Fruit fly (Drosophila melanogaster) whole organism, embryonic: ENCODE data around the gene CG33941.

Experiments
- Ada2b ChIP-seq: fragments of 200-800 bp; sonication (Bioruptor generic); IDR thresholded peaks from 2 replicates; pipeline ENCODE4 v1.3.6; 2022; ENCODE audit warnings: missing biosample characterization, missing genetic modification characterization
- Asciz ChIP-seq: fragments of 200-800 bp; sonication (Bioruptor generic); optimal IDR thresholded peaks from 2 replicates; lab custom pipeline; 2017; ENCODE audit warnings: missing biosample characterization, mild to moderate bottlenecking, missing genetic modification characterization, missing genetic modification reagents
- CG10431 ChIP-seq: fragments of 200-800 bp; sonication (Bioruptor generic); optimal IDR thresholded peaks from 3 replicates; lab custom pipeline; 2018; ENCODE audit warnings: missing biosample characterization, mild to moderate bottlenecking, missing genetic modification characterization
- CG11085 ChIP-seq: fragments of 200-800 bp; sonication (Bioruptor generic); IDR thresholded peaks from 2 replicates; pipeline ENCODE4 v1.3.6; 2022; ENCODE audit warnings: missing biosample characterization, missing genetic modification characterization
- CG11695 ChIP-seq: fragments of 200-800 bp; sonication (Bioruptor generic); IDR thresholded peaks from 3 replicates; pipeline ENCODE4 v1.3.6; 2022; ENCODE audit warnings: missing biosample characterization, missing genetic modification characterization
- CG12659 ChIP-seq: fragments of 200-800 bp; sonication (Bioruptor generic); optimal IDR thresholded peaks from 3 replicates; lab custom pipeline; 2017; ENCODE audit warnings: mild to moderate bottlenecking, missing biosample characterization, missing genetic modification reagents, missing genetic modification characterization
- CG14050 ChIP-seq: fragments of 200-800 bp; sonication (Bioruptor generic); IDR thresholded peaks from 3 replicates; pipeline ENCODE4 v1.3.6; 2022; ENCODE audit warnings: missing biosample characterization, missing genetic modification characterization
- CG14667 ChIP-seq: fragments of 200-800 bp; sonication (Bioruptor generic); IDR thresholded peaks from 2 replicates; pipeline ENCODE4 v1.3.6; 2022; ENCODE audit warnings: missing biosample characterization, missing genetic modification characterization
- CG15479 ChIP-seq: fragments of 200-800 bp; sonication (Bioruptor generic); optimal IDR thresholded peaks from 3 replicates; lab custom pipeline; 2019; ENCODE audit warnings: missing biosample characterization, mild to moderate bottlenecking, missing genetic modification characterization, moderate library complexity
- CG2202 ChIP-seq: fragments of 200-800 bp; sonication (Bioruptor generic); optimal IDR thresholded peaks from 2 replicates; lab custom pipeline; 2018; ENCODE audit warnings: missing biosample characterization, mild to moderate bottlenecking, missing genetic modification characterization
- CG2678 ChIP-seq: fragments of 200-800 bp; sonication (Bioruptor generic); optimal IDR thresholded peaks from 3 replicates; lab custom pipeline; 2019; ENCODE audit warnings: missing biosample characterization, mild to moderate bottlenecking, missing genetic modification characterization, moderate library complexity
- CG31441 ChIP-seq: fragments of 200-800 bp; sonication (Bioruptor generic); IDR thresholded peaks from 2 replicates; pipeline ENCODE4 v1.3.6; 2022; ENCODE audit warnings: missing biosample characterization, missing genetic modification characterization
- CG3847 ChIP-seq: fragments of 200-800 bp; sonication (Bioruptor generic); IDR thresholded peaks from 2 replicates; pipeline ENCODE4 v1.3.6; 2022; ENCODE audit warnings: missing biosample characterization, missing genetic modification characterization
- CG4424 ChIP-seq: fragments of 200-800 bp; sonication (Bioruptor generic); optimal IDR thresholded peaks from 3 replicates; lab custom pipeline; 2016; ENCODE audit warnings: missing biosample characterization, missing genetic modification characterization
- CG6254 ChIP-seq: fragments of 200-800 bp; sonication (Bioruptor generic); optimal IDR thresholded peaks from 3 replicates; lab custom pipeline; 2017; ENCODE audit warnings: mild to moderate bottlenecking, missing biosample characterization, missing genetic modification reagents, missing genetic modification characterization
- CG6272 ChIP-seq: fragments of 200-800 bp; sonication (Bioruptor generic); IDR thresholded peaks from 2 replicates; pipeline ENCODE4 v1.3.6; 2022; ENCODE audit warnings: missing biosample characterization, missing genetic modification characterization
- CG7271 ChIP-seq: fragments of 200-800 bp; sonication (Bioruptor generic); optimal IDR thresholded peaks from 2 replicates; lab custom pipeline; 2018; ENCODE audit warnings: missing biosample characterization, mild to moderate bottlenecking, missing genetic modification characterization, moderate library complexity
- CG8388 ChIP-seq: fragments of 200-800 bp; sonication (Bioruptor generic); optimal IDR thresholded peaks from 2 replicates; lab custom pipeline; 2019; ENCODE audit warnings: missing biosample characterization, mild to moderate bottlenecking, missing genetic modification characterization, moderate library complexity
- CG8478 ChIP-seq: fragments of >200 bp; optimal IDR thresholded peaks from 2 replicates; lab custom pipeline; 2018
- CG8924 ChIP-seq: fragments of 200-800 bp; optimal IDR thresholded peaks from 3 replicates; lab custom pipeline; 2019; ENCODE audit warnings: missing biosample characterization, mild to moderate bottlenecking, missing genetic modification characterization, moderate library complexity
- CG8944 ChIP-seq: fragments of 200-800 bp; sonication (Bioruptor generic); optimal IDR thresholded peaks from 3 replicates; lab custom pipeline; 2016; ENCODE audit warnings: missing biosample characterization, missing genetic modification characterization
- CG9817 ChIP-seq: fragments of 200-800 bp; sonication (Bioruptor generic); optimal IDR thresholded peaks from 2 replicates; lab custom pipeline; 2018; ENCODE audit warnings: missing biosample characterization, mild to moderate bottlenecking, missing genetic modification characterization, moderate library complexity
- D19A ChIP-seq: fragments of 200-800 bp; optimal IDR thresholded peaks from 3 replicates; lab custom pipeline; 2019; ENCODE audit warnings: missing biosample characterization, mild to moderate bottlenecking, missing genetic modification characterization, moderate library complexity
- Dfd ChIP-seq, 2 experiments: fragments of >200 bp; optimal IDR thresholded peaks; 2 replicates each; lab custom pipeline; 2017; ENCODE audit warnings: missing biosample characterization in 2 of 2, missing genetic modification characterization in 2 of 2
- Ets65A ChIP-seq: fragments of 200-800 bp; sonication (Bioruptor generic); peaks from one replicate; lab custom pipeline; 2016; ENCODE audit warnings: missing biosample characterization, missing genetic modification characterization
- Fer1 ChIP-seq: fragments of 200-800 bp; sonication (Bioruptor generic); optimal IDR thresholded peaks from 2 replicates; lab custom pipeline; 2017; ENCODE audit warnings: missing biosample characterization, mild to moderate bottlenecking, missing genetic modification characterization
- HLH4C ChIP-seq: fragments of 200-800 bp; sonication (Bioruptor generic); IDR thresholded peaks from 3 replicates; pipeline ENCODE4 v1.3.6; 2022; ENCODE audit warnings: missing biosample characterization, missing genetic modification characterization; ENCODE audit not compliant: partially characterized antibody
- Hr51 ChIP-seq, 2 experiments: fragments of 200-800 bp; sonication (Bioruptor generic); optimal IDR thresholded peaks; 2 replicates in 1 of 2; 3 replicates in 1 of 2; lab custom pipeline; 2016 to 2018; ENCODE audit warnings: missing biosample characterization in 2 of 2, missing genetic modification characterization in 2 of 2, mild to moderate bottlenecking in 1 of 2, moderate library complexity in 1 of 2
- Mad ChIP-seq: fragments of 200-800 bp; sonication (Bioruptor generic); optimal IDR thresholded peaks from 2 replicates; lab custom pipeline; 2016; ENCODE audit warnings: missing biosample characterization, missing genetic modification characterization
- NK7.1 ChIP-seq: fragments of 200-800 bp; sonication (Bioruptor generic); optimal IDR thresholded peaks from 3 replicates; lab custom pipeline; 2016; ENCODE audit warnings: missing biosample characterization, missing genetic modification characterization
- Sin3A ChIP-seq: fragments of >200 bp; optimal IDR thresholded peaks from 2 replicates; lab custom pipeline; 2018
- abd-A ChIP-seq: fragments of 200-800 bp; sonication (Bioruptor generic); optimal IDR thresholded peaks from 3 replicates; lab custom pipeline; 2019; ENCODE audit warnings: missing biosample characterization, mild to moderate bottlenecking, missing genetic modification characterization, moderate library complexity
- al ChIP-seq: fragments of 200-800 bp; sonication (Bioruptor generic); IDR thresholded peaks from 2 replicates; pipeline ENCODE4 v1.3.6; 2022; ENCODE audit warnings: missing biosample characterization, missing genetic modification characterization
- disco-r ChIP-seq: fragments of 200-800 bp; sonication (Bioruptor generic); optimal IDR thresholded peaks from 2 replicates; lab custom pipeline; 2016; ENCODE audit warnings: missing biosample characterization, missing genetic modification characterization
- dmrt11E ChIP-seq: fragments of 200-800 bp; sonication (Bioruptor generic); optimal IDR thresholded peaks from 3 replicates; lab custom pipeline; 2018; ENCODE audit warnings: missing biosample characterization, mild to moderate bottlenecking, missing genetic modification characterization, moderate library complexity
- gfzf ChIP-seq: fragments of 200-800 bp; sonication (Bioruptor generic); optimal IDR thresholded peaks from 2 replicates; lab custom pipeline; 2016; ENCODE audit warnings: missing biosample characterization, mild to moderate bottlenecking, missing genetic modification characterization, moderate library complexity
- grau ChIP-seq: fragments of 200-800 bp; optimal IDR thresholded peaks from 3 replicates; lab custom pipeline; 2019; ENCODE audit warnings: missing biosample characterization, mild to moderate bottlenecking, missing genetic modification characterization, moderate library complexity
- hbn ChIP-seq: fragments of 200-800 bp; sonication (Bioruptor generic); IDR thresholded peaks from 2 replicates; pipeline ENCODE4 v1.3.6; 2022; ENCODE audit warnings: missing biosample characterization, missing genetic modification characterization; ENCODE audit not compliant: partially characterized antibody
- ind ChIP-seq: fragments of 200-800 bp; sonication (Bioruptor generic); optimal IDR thresholded peaks from 3 replicates; lab custom pipeline; 2016; ENCODE audit warnings: missing biosample characterization, missing genetic modification characterization
- insv ChIP-seq, 2 experiments: fragments of 200-800 bp; sonication (Bioruptor generic); optimal IDR thresholded peaks; 3 replicates each; lab custom pipeline; 2016 to 2018; ENCODE audit warnings: missing biosample characterization in 2 of 2, missing genetic modification characterization in 2 of 2
- inv ChIP-seq: fragments of 200-800 bp; sonication (Bioruptor generic); IDR thresholded peaks from 2 replicates; pipeline ENCODE4 v1.3.6; 2022; ENCODE audit warnings: missing biosample characterization, missing genetic modification characterization; ENCODE audit not compliant: partially characterized antibody
- knrl ChIP-seq: fragments of 200-800 bp; sonication (Bioruptor generic); IDR thresholded peaks from 3 replicates; pipeline ENCODE4 v1.3.6; 2022; ENCODE audit warnings: missing biosample characterization, missing genetic modification characterization; ENCODE audit not compliant: partially characterized antibody
- lab ChIP-seq: fragments of 200-800 bp; sonication (Bioruptor generic); optimal IDR thresholded peaks from 3 replicates; lab custom pipeline; 2017; ENCODE audit warnings: missing biosample characterization, missing genetic modification characterization, mild to moderate bottlenecking, moderate library complexity, missing genetic modification reagents
- pan ChIP-seq, 4 experiments: fragments of >200 bp in 3 of 4; fragments of 200-800 bp in 1 of 4; sonication (Bioruptor generic) in 1 of 4; optimal IDR thresholded peaks in 3 of 4; IDR thresholded peaks in 1 of 4; 2 replicates each; pipeline versions ENCODE4 v1.3.6 to Lab custom; 2017 to 2022; ENCODE audit warnings: missing biosample characterization in 2 of 4, missing genetic modification characterization in 2 of 4, mixed read lengths in 1 of 4
- phol ChIP-seq: fragments of 200-800 bp; sonication (Bioruptor generic); optimal IDR thresholded peaks from 3 replicates; lab custom pipeline; 2018; ENCODE audit warnings: missing biosample characterization, mild to moderate bottlenecking, missing genetic modification characterization, moderate library complexity
- pita ChIP-seq: fragments of 200-800 bp; sonication (Bioruptor generic); optimal IDR thresholded peaks from 2 replicates; lab custom pipeline; 2017; ENCODE audit warnings: missing biosample characterization, mild to moderate bottlenecking, missing genetic modification characterization
- pros ChIP-seq: fragments of 200-800 bp; sonication (Bioruptor generic); optimal IDR thresholded peaks from 3 replicates; lab custom pipeline; 2019; ENCODE audit warnings: missing biosample characterization, mild to moderate bottlenecking, missing genetic modification characterization, moderate library complexity
- pum ChIP-seq: fragments of 200-800 bp; sonication (Bioruptor generic); optimal IDR thresholded peaks from 2 replicates; lab custom pipeline; 2016; ENCODE audit warnings: missing biosample characterization, missing genetic modification characterization
- row ChIP-seq: fragments of 200-800 bp; sonication (Bioruptor generic); IDR thresholded peaks from 3 replicates; pipeline ENCODE4 v1.3.6; 2022; ENCODE audit warnings: missing biosample characterization, missing genetic modification characterization
- scrt ChIP-seq: fragments of 200-800 bp; sonication (Bioruptor generic); optimal IDR thresholded peaks from 2 replicates; lab custom pipeline; 2018; ENCODE audit warnings: missing biosample characterization, mild to moderate bottlenecking, missing genetic modification characterization, moderate library complexity
- sisA ChIP-seq: fragments of 200-800 bp; sonication (Bioruptor generic); IDR thresholded peaks from 2 replicates; pipeline ENCODE4 v1.3.6; 2022; ENCODE audit warnings: missing biosample characterization, missing genetic modification characterization

Gene CG33941

dm6 chr4:486435-486834, 19.1 kb downstream of the CG33941 start (continued):
- TF ChIP-seq Asciz (GFP tag; lab: Kevin White, UChicago) (peak; percentile 39), CG10431 (GFP tag; lab: Kevin White, UChicago) (no peak), hbn (GFP tag; lab: Robert Waterston, UW) (peak; percentile 97), abd-A (tag; lab: Kevin White, UChicago) (peak; percentile 61), pan (optimal IDR thresholded peaks at IDR 0.05; lab: Kevin White, UChicago) (no peak), pan (GFP tag; optimal IDR thresholded peaks at IDR 0.05 in 1 of 2, IDR thresholded peaks at IDR 0.05 in 1 of 2) (no peak), al (GFP tag; lab: Robert Waterston, UW) (peak; percentile 22; the same call in 1 of the 2 replicates), inv (GFP tag; lab: Robert Waterston, UW) (peak; percentile 92), Hr51 (GFP tag; optimal IDR thresholded peaks at IDR 0.05; lab: Kevin White, UChicago) (peak; percentile 40 to 60), CG11695 (GFP tag; lab: Robert Waterston, UW) (0 out of 3 replicates have a peak, but pooled peaks have one; percentile 30), scrt (GFP tag; lab: Kevin White, UChicago) (no peak), gfzf (GFP tag; lab: Kevin White, UChicago) (peak; percentile 57), Fer1 (GFP tag; lab: Kevin White, UChicago) (peak; percentile 27), ind (GFP tag; lab: Kevin White, UChicago) (no peak), Ada2b (GFP tag; lab: Robert Waterston, UW) (no peak), CG14050 (no peak), CG2202 (no peak), CG4424 (GFP tag; lab: Kevin White, UChicago) (peak; percentile 8), CG8478 (no peak), CG2678 (tag; lab: Kevin White, UChicago) (no peak), insv (GFP tag; optimal IDR thresholded peaks at IDR 0.05; lab: Kevin White, UChicago) (peak in 1 of 2 experiments; percentile 78), pita (GFP tag; lab: Kevin White, UChicago) (peak; percentile 92), lab (no peak), CG7271 (no peak), CG11085 (GFP tag; lab: Robert Waterston, UW) (no peak), CG6272 (no peak)

- TF ChIP-seq CG12659, result peak; percentile 5
- no peak for TF ChIP-seq CG31441 (GFP tag; lab: Robert Waterston, UW)
- TF ChIP-seq Sin3A, result no peak
- TF ChIP-seq Ets65A (GFP tag; lab: Kevin White, UChicago), result peak; percentile 49
- peak; percentile 77 for TF ChIP-seq pros (GFP tag; lab: Kevin White, UChicago)
- TF ChIP-seq Dfd (GFP tag; optimal IDR thresholded peaks at IDR 0.05; lab: Kevin White, UChicago), result no peak
- TF ChIP-seq phol, result peak; percentile 1
- TF ChIP-seq dmrt11E (tag; lab: Kevin White, UChicago), result peak; percentile 35
- no peak for TF ChIP-seq knrl (GFP tag; lab: Robert Waterston, UW)
- peak; percentile 7 for TF ChIP-seq grau (tag; lab: Kevin White, UChicago)
- peak; percentile 24 for TF ChIP-seq CG6254 (GFP tag; lab: Kevin White, UChicago)
- no peak for TF ChIP-seq CG9817 (tag; lab: Kevin White, UChicago)
- no peak for TF ChIP-seq pum (GFP tag; lab: Kevin White, UChicago)
- peak; percentile 24 for TF ChIP-seq CG8924
- TF ChIP-seq sisA, result no peak
- TF ChIP-seq CG8944, result no peak
- no peak for TF ChIP-seq NK7.1 (GFP tag; lab: Kevin White, UChicago)
- no peak for TF ChIP-seq HLH4C (GFP tag; lab: Robert Waterston, UW)
- TF ChIP-seq CG8388 (GFP tag; lab: Kevin White, UChicago), result no peak
- TF ChIP-seq row, result 0 out of 3 replicates have a peak, but pooled peaks have one; percentile 15
- TF ChIP-seq D19A (tag; lab: Kevin White, UChicago), result peak; percentile 61
- peak; percentile 29 for TF ChIP-seq Asciz (GFP tag; lab: Kevin White, UChicago)
- TF ChIP-seq CG14667, result no peak
- no peak for TF ChIP-seq CG3847
- no peak for TF ChIP-seq Mad
- TF ChIP-seq disco-r (GFP tag; lab: Kevin White, UChicago), result no peak
- TF ChIP-seq CG15479 (GFP tag; lab: Kevin White, UChicago), result no peak
Observed at dm6 chr4:487480-487879, 20.2 kb downstream of the CG33941 start.
